Worm (Caenorhabditis elegans) whole organism, young adult: ENCODE data around the gene T10H4.13.

Experiments used
- D2030.7 ChIP-seq: fragments of 200-800 bp; sonication (Bioruptor generic); IDR thresholded peaks from 2 replicates; pipeline ENCODE4 v1.3.6; 2022; ENCODE audit warnings: missing genetic modification reagents, missing genetic modification characterization, missing compliant biosample characterization
- F22D6.2 ChIP-seq: sonication (generic microtip); optimal IDR thresholded peaks from 2 replicates; lab custom pipeline; 2016; ENCODE audit warnings: mild to moderate bottlenecking, missing genetic modification characterization, missing compliant biosample characterization
- F49E8.2 ChIP-seq: sonication (generic microtip); optimal IDR thresholded peaks from 3 replicates; lab custom pipeline; 2017; ENCODE audit warnings: missing genetic modification characterization, mild to moderate bottlenecking, missing compliant biosample characterization, antibody characterized with exemption, moderate library complexity; ENCODE audit not compliant: insufficient read depth
- Y56A3A.18 ChIP-seq: fragments of 200-800 bp; sonication (Bioruptor generic); IDR thresholded peaks from 2 replicates; pipeline ENCODE4 v1.3.6; 2022; ENCODE audit warnings: missing genetic modification reagents, missing genetic modification characterization, missing compliant biosample characterization
- ceh-40 ChIP-seq: fragments of 200-800 bp; sonication (Bioruptor generic); IDR thresholded peaks from 2 replicates; pipeline ENCODE4 v1.3.6; 2022; ENCODE audit warnings: missing genetic modification characterization, missing compliant biosample characterization
- dpl-1 ChIP-seq: fragments of 150-350 bp; optimal IDR thresholded peaks from 2 replicates; lab custom pipeline; 2014; ENCODE audit warnings: missing biosample characterization, missing genetic modification reagents, missing genetic modification characterization
- let-526 ChIP-seq: fragments of 200-800 bp; sonication (Bioruptor generic); IDR thresholded peaks from 2 replicates; pipeline ENCODE4 v1.3.6; 2022; ENCODE audit warnings: missing genetic modification reagents, missing genetic modification characterization, missing compliant biosample characterization
- madf-10 ChIP-seq: sonication (generic microtip); optimal IDR thresholded peaks from 2 replicates; lab custom pipeline; 2016; ENCODE audit warnings: mild to moderate bottlenecking, missing genetic modification characterization, missing compliant biosample characterization
- pha-4 ChIP-seq: fragments of 150-350 bp; sonication (generic microtip); optimal IDR thresholded peaks from 2 replicates; lab custom pipeline; 2014; ENCODE audit warnings: missing biosample characterization, missing genetic modification reagents, missing genetic modification characterization
- snpc-1.1 ChIP-seq: sonication (generic microtip); optimal IDR thresholded peaks from 2 replicates; lab custom pipeline; 2017; ENCODE audit warnings: missing genetic modification characterization, mild to moderate bottlenecking, missing compliant biosample characterization, antibody characterized with exemption, moderate library complexity, missing genotype, missing genetic modification reagents; ENCODE audit not compliant: insufficient read depth
- tbp1 ChIP-seq: fragments of 200-800 bp; sonication (Bioruptor generic); optimal IDR thresholded peaks from 2 replicates; lab custom pipeline; 2018; ENCODE audit warnings: mild to moderate bottlenecking, missing genetic modification characterization, missing compliant biosample characterization
- unc-62 ChIP-seq: fragments of 150-350 bp; optimal IDR thresholded peaks from 2 replicates; lab custom pipeline; 2014; ENCODE audit warnings: missing biosample characterization, missing genetic modification reagents, missing genetic modification characterization

ce11 chrV:15230243-15230642 is 37.1 kb downstream of the T10H4.13 start, which contains the start of gene srw-15:
- TF ChIP-seq Y56A3A.18 (no peak), D2030.7 (GFP tag; lab: Robert Waterston, UW) (no peak), unc-62 (GFP tag; lab: Kevin White, UChicago) (no peak), madf-10 (tag; lab: Kevin White, UChicago) (no peak), snpc-1.1 (no peak), pha-4 (no peak), F22D6.2 (tag; lab: Kevin White, UChicago) (no peak), let-526 (GFP tag; lab: Robert Waterston, UW) (no peak), F49E8.2 (tag; lab: Kevin White, UChicago) (no peak), dpl-1 (GFP tag; lab: Kevin White, UChicago) (no peak), ceh-40 (no peak), tbp1 (GFP tag; lab: Kevin White, UChicago) (no peak)
